Worm (Caenorhabditis elegans) whole organism, early embryonic: Measurements from ENCODE around the gene nhr-90.

Experiments
- B0310.2 ChIP-seq: sonication (generic microtip); optimal IDR thresholded peaks from 2 replicates; lab custom pipeline; 2016; ENCODE audit warnings: mild to moderate bottlenecking, missing genetic modification characterization, missing compliant biosample characterization
- F13C5.2 ChIP-seq: sonication (generic microtip); optimal IDR thresholded peaks from 2 replicates; lab custom pipeline; 2017; ENCODE audit warnings: mild to moderate bottlenecking, missing genetic modification characterization, inconsistent platforms, missing compliant biosample characterization
- aly-1 ChIP-seq: sonication (generic microtip); optimal IDR thresholded peaks from 2 replicates; lab custom pipeline; 2016; ENCODE audit warnings: missing genetic modification characterization, missing compliant biosample characterization
- ama-1 ChIP-seq: fragments of 150-350 bp; optimal IDR thresholded peaks from 2 replicates; lab custom pipeline; 2014
- ceh-13 ChIP-seq: fragments of 200-800 bp; sonication (Bioruptor generic); optimal IDR thresholded peaks from 2 replicates; lab custom pipeline; 2018; ENCODE audit warnings: mild to moderate bottlenecking, missing genetic modification characterization, missing compliant biosample characterization
- ceh-36 ChIP-seq: sonication (generic microtip); optimal IDR thresholded peaks from 2 replicates; lab custom pipeline; 2016; ENCODE audit warnings: missing genetic modification characterization, inconsistent platforms, missing compliant biosample characterization
- ets-7 ChIP-seq: sonication (generic microtip); optimal IDR thresholded peaks from 2 replicates; lab custom pipeline; 2016; ENCODE audit warnings: missing genotype, missing genetic modification characterization, missing compliant biosample characterization
- flt-1 ChIP-seq: fragments of 200-800 bp; sonication (Bioruptor generic); IDR thresholded peaks from 2 replicates; pipeline ENCODE4 v1.3.6; 2022; ENCODE audit warnings: missing genetic modification characterization, missing compliant biosample characterization
- hmbx-1 ChIP-seq: sonication (generic microtip); optimal IDR thresholded peaks from 2 replicates; lab custom pipeline; 2016; ENCODE audit warnings: mild to moderate bottlenecking, missing genetic modification characterization, missing compliant biosample characterization
- hmg-4 ChIP-seq: fragments of 200-800 bp; sonication (Bioruptor generic); optimal IDR thresholded peaks from 2 replicates; lab custom pipeline; 2018; ENCODE audit warnings: mild to moderate bottlenecking, missing genetic modification characterization, missing compliant biosample characterization
- hnd-1 ChIP-seq: sonication (generic microtip); optimal IDR thresholded peaks from 2 replicates; lab custom pipeline; 2016; ENCODE audit warnings: missing genetic modification characterization, missing compliant biosample characterization
- pes-1 ChIP-seq: fragments of 200-800 bp; sonication (Bioruptor generic); IDR thresholded peaks from 2 replicates; pipeline ENCODE4 v1.3.6; 2022; ENCODE audit warnings: missing genetic modification reagents, missing genetic modification characterization, missing compliant biosample characterization
- scrt-1 ChIP-seq: fragments of 200-800 bp; sonication (Bioruptor generic); IDR thresholded peaks from 2 replicates; pipeline ENCODE4 v1.3.6; 2022; ENCODE audit warnings: missing genetic modification characterization, missing compliant biosample characterization
- sea-1 ChIP-seq: fragments of 200-800 bp; sonication (Bioruptor generic); conservative IDR thresholded peaks from 2 replicates; pipeline ENCODE4 v1.3.6; 2022; ENCODE audit warnings: missing genetic modification characterization, missing compliant biosample characterization
- tbx-11 ChIP-seq: fragments of 200-800 bp; sonication (Bioruptor generic); IDR thresholded peaks from 2 replicates; pipeline ENCODE4 v1.3.6; 2022; ENCODE audit warnings: missing genetic modification characterization, missing compliant biosample characterization
- tbx-37 ChIP-seq: fragments of 200-800 bp; sonication (Bioruptor generic); conservative IDR thresholded peaks from 2 replicates; pipeline ENCODE4 v1.3.6; 2022; ENCODE audit warnings: missing genetic modification reagents, missing genetic modification characterization, missing compliant biosample characterization
- tra-4 ChIP-seq: sonication (generic microtip); optimal IDR thresholded peaks from 2 replicates; lab custom pipeline; 2017; ENCODE audit warnings: missing genetic modification characterization, missing compliant biosample characterization

Gene nhr-90

DNA sequence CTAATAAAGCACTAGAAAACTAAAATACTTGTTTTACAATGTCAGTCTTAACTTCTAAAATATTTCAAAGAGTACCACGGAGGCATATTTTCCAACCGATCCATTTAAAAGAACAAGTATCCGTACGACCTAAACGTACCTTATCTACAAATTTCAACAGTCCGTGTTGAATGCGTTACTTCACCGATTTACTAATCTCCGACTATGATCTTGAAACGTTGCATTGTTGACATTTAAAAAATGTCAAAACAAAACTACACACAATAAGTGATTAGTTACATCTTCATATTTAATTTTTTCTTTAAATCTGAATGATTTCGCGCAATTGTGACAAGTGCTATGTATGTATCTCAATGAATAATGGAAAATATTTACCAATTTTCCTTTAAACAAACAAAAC lies 12.5 kb upstream of the nhr-90 start:
- TF ChIP-seq tbx-11 (GFP tag; lab: Robert Waterston, UW) (no peak), hnd-1 (no peak), F13C5.2 (no peak), tbx-37 (GFP tag; lab: Robert Waterston, UW) (no peak), B0310.2 (tag; lab: Kevin White, UChicago) (no peak), pes-1 (GFP tag; lab: Robert Waterston, UW) (no peak), hmbx-1 (no peak), ets-7 (tag; lab: Kevin White, UChicago) (no peak), hmg-4 (no peak), flt-1 (GFP tag; lab: Robert Waterston, UW) (no peak), ceh-36 (tag; lab: Kevin White, UChicago) (no peak), aly-1 (tag; lab: Kevin White, UChicago) (no peak)

- TF ChIP-seq ceh-36 (tag; lab: Kevin White, UChicago) (no peak), sea-1 (GFP tag; lab: Robert Waterston, UW) (no peak), F13C5.2 (no peak), flt-1 (GFP tag; lab: Robert Waterston, UW) (no peak), hmg-4 (no peak), pes-1 (GFP tag; lab: Robert Waterston, UW) (no peak), aly-1 (tag; lab: Kevin White, UChicago) (no peak), scrt-1 (no peak), ama-1 (lab: Kevin White, UChicago) (no peak), B0310.2 (tag; lab: Kevin White, UChicago) (no peak), ets-7 (tag; lab: Kevin White, UChicago) (no peak), hmbx-1 (no peak), hnd-1 (no peak), ceh-13 (no peak), tra-4 (tag; lab: Kevin White, UChicago) (no peak), tbx-11 (GFP tag; lab: Robert Waterston, UW) (no peak), tbx-37 (GFP tag; lab: Robert Waterston, UW) (no peak)
Observed at ce11 chrV:598626-599025, 11.7 kb upstream of the nhr-90 start.

DNA sequence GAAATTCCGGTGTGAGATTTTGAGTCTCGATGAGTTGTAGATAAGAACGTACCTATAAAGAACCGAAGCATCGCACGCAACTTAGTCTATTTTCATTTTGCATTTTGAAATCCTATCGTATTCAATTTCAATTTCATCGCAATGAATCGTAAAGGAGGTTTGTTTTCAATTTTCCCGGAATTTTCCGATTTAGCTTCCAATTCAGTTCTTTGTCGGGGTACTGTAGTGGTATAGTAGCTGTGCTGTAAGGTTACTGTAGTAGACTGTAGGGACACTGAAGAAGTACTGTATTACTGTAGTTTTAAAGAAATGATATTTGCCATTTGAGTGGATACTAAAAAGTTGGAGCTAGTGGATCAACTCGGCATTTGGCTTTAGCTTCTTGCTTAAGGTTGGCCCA lies 10.5 kb upstream of the nhr-90 start:
- no peak for TF ChIP-seq ama-1 (lab: Kevin White, UChicago)
- no peak for TF ChIP-seq aly-1 (tag; lab: Kevin White, UChicago)
- TF ChIP-seq hmbx-1 = no peak
- TF ChIP-seq hnd-1 = no peak
- no peak for TF ChIP-seq pes-1 (GFP tag; lab: Robert Waterston, UW)
- TF ChIP-seq tra-4 (tag; lab: Kevin White, UChicago) = no peak
- no peak for TF ChIP-seq scrt-1
- no peak for TF ChIP-seq ceh-13
- TF ChIP-seq F13C5.2 = no peak
- no peak for TF ChIP-seq tbx-37 (GFP tag; lab: Robert Waterston, UW)
- no peak for TF ChIP-seq tbx-11 (GFP tag; lab: Robert Waterston, UW)
- TF ChIP-seq ets-7 (tag; lab: Kevin White, UChicago) = no peak
- TF ChIP-seq hmg-4 = no peak
- no peak for TF ChIP-seq sea-1 (GFP tag; lab: Robert Waterston, UW)
- TF ChIP-seq ceh-36 (tag; lab: Kevin White, UChicago) = no peak
- no peak for TF ChIP-seq B0310.2 (tag; lab: Kevin White, UChicago)

DNA sequence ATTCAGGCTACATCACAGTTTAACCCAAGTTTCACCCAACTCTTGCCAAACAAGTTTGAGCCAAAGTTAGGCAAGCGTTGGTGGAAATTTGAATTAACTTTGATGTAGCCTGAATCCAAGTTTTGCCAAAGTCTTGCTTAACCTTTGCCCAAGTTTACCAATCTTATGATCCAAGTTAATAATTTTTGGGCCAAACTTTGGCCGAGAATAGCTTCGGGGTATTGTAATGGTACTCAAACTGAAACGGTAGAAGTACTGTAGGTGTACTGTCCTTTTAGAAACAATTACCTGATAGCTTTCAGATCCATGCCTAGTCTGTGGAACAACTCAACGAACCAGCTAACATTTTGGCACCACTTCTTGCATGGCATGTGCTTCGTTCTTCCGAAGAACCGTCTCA lies 10.1 kb upstream of the nhr-90 start, which contains the start of gene nhr-251:
nhr-251 (plus strand) TSS at position 301 of the 400 bp plus-strand sequence.
- TF ChIP-seq ets-7 (tag; lab: Kevin White, UChicago) (no peak), aly-1 (tag; lab: Kevin White, UChicago) (no peak), B0310.2 (tag; lab: Kevin White, UChicago) (no peak), ama-1 (lab: Kevin White, UChicago) (no peak), F13C5.2 (no peak), tra-4 (tag; lab: Kevin White, UChicago) (no peak), sea-1 (GFP tag; lab: Robert Waterston, UW) (no peak), hnd-1 (no peak), pes-1 (GFP tag; lab: Robert Waterston, UW) (no peak), hmbx-1 (no peak), ceh-36 (tag; lab: Kevin White, UChicago) (no peak), flt-1 (GFP tag; lab: Robert Waterston, UW) (no peak), tbx-11 (GFP tag; lab: Robert Waterston, UW) (no peak)

DNA sequence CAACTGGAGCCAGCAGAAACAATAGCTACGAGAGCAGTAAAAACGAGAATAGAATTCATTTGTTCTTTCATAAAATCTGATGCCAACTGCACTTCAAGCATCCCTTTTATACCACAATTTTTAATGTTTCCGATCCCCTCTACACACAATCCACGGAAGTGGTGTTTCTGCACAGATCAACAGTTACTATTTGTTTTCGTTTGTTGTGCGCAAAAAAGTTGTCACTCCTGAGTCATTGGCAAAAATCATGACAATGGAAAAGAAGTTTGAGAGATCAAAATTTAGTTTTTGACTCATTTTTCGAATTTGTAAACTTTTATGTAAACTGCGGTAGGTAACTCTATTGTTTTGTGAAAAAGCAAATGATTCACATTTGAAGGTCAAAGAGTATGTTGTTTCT lies 6.2 kb upstream of the nhr-90 start, which contains the start of gene srlf-37:
srlf-37 (minus strand) TSS at position 101 of the 400 bp plus-strand sequence.
- no peak for TF ChIP-seq hnd-1
- no peak for TF ChIP-seq flt-1 (GFP tag; lab: Robert Waterston, UW)
- no peak for TF ChIP-seq ets-7 (tag; lab: Kevin White, UChicago)
- no peak for TF ChIP-seq ama-1 (lab: Kevin White, UChicago)
- TF ChIP-seq tbx-37 (GFP tag; lab: Robert Waterston, UW) = no peak
- TF ChIP-seq aly-1 (tag; lab: Kevin White, UChicago) = no peak
- TF ChIP-seq ceh-36 (tag; lab: Kevin White, UChicago) = no peak
- TF ChIP-seq scrt-1 = no peak
- no peak for TF ChIP-seq F13C5.2
- no peak for TF ChIP-seq hmg-4
- TF ChIP-seq pes-1 (GFP tag; lab: Robert Waterston, UW) = no peak
- no peak for TF ChIP-seq ceh-13
- TF ChIP-seq sea-1 (GFP tag; lab: Robert Waterston, UW) = no peak
- TF ChIP-seq hmbx-1 = no peak
- no peak for TF ChIP-seq tra-4 (tag; lab: Kevin White, UChicago)
- TF ChIP-seq B0310.2 (tag; lab: Kevin White, UChicago) = no peak
- no peak for TF ChIP-seq tbx-11 (GFP tag; lab: Robert Waterston, UW)

- no peak for TF ChIP-seq tra-4 (tag; lab: Kevin White, UChicago)
- no peak for TF ChIP-seq tbx-37 (GFP tag; lab: Robert Waterston, UW)
- TF ChIP-seq sea-1 (GFP tag; lab: Robert Waterston, UW) = no peak
- TF ChIP-seq pes-1 (GFP tag; lab: Robert Waterston, UW) = no peak
- TF ChIP-seq ets-7 (tag; lab: Kevin White, UChicago) = no peak
- no peak for TF ChIP-seq aly-1 (tag; lab: Kevin White, UChicago)
- no peak for TF ChIP-seq B0310.2 (tag; lab: Kevin White, UChicago)
Observed at ce11 chrV:608844-609243, 1.5 kb upstream of the nhr-90 start, which contains the start of gene srw-109. Gene srw-109 (minus strand): TSS chrV:608944.

ce11 chrV:609671-610070 lies 641 bp upstream of the nhr-90 start, which contains the start of gene srlf-36:
Gene srlf-36 (minus strand): TSS chrV:609771.
- TF ChIP-seq ceh-36 (tag; lab: Kevin White, UChicago) = no peak
- no peak for TF ChIP-seq hmbx-1
- TF ChIP-seq pes-1 (GFP tag; lab: Robert Waterston, UW) = no peak
- TF ChIP-seq aly-1 (tag; lab: Kevin White, UChicago) = no peak
- TF ChIP-seq sea-1 (GFP tag; lab: Robert Waterston, UW) = no peak
- no peak for TF ChIP-seq scrt-1
- no peak for TF ChIP-seq tra-4 (tag; lab: Kevin White, UChicago)
- TF ChIP-seq tbx-11 (GFP tag; lab: Robert Waterston, UW) = no peak
- no peak for TF ChIP-seq hnd-1
- no peak for TF ChIP-seq tbx-37 (GFP tag; lab: Robert Waterston, UW)
- TF ChIP-seq F13C5.2 = no peak
- TF ChIP-seq hmg-4 = no peak
- TF ChIP-seq ceh-13 = no peak
- TF ChIP-seq ets-7 (tag; lab: Kevin White, UChicago) = no peak
- TF ChIP-seq B0310.2 (tag; lab: Kevin White, UChicago) = no peak
